Fruit fly (Drosophila melanogaster) whole organism, embryonic: Measurements from ENCODE around the gene Snx27.

Experiments used
- Atf-2 ChIP-seq: fragments of 200-800 bp; sonication (Bioruptor generic); optimal IDR thresholded peaks from 2 replicates; lab custom pipeline; 2016; ENCODE audit warnings: missing biosample characterization, missing genetic modification characterization
- Atf3 ChIP-seq: fragments of 200-800 bp; sonication (Bioruptor generic); optimal IDR thresholded peaks from 3 replicates; lab custom pipeline; 2016; ENCODE audit warnings: missing biosample characterization, missing genetic modification characterization
- Bteb2 ChIP-seq: fragments of 200-800 bp; sonication (Bioruptor generic); optimal IDR thresholded peaks from 2 replicates; lab custom pipeline; 2016; ENCODE audit warnings: missing biosample characterization, missing genetic modification characterization
- CG10462 ChIP-seq: fragments of 200-800 bp; sonication (Bioruptor generic); optimal IDR thresholded peaks from 2 replicates; lab custom pipeline; 2016; ENCODE audit warnings: missing biosample characterization, missing genetic modification characterization
- CG11093 ChIP-seq: fragments of 200-800 bp; sonication (Bioruptor generic); IDR thresholded peaks from 3 replicates; pipeline ENCODE4 v1.3.6; 2022; ENCODE audit warnings: missing biosample characterization, missing genetic modification characterization
- CG11456 ChIP-seq: fragments of 200-800 bp; sonication (Bioruptor generic); IDR thresholded peaks from 3 replicates; pipeline ENCODE4 v1.3.6; 2022; ENCODE audit warnings: missing biosample characterization, missing genetic modification characterization
- CG12299 ChIP-seq: fragments of 200-800 bp; sonication (Bioruptor generic); optimal IDR thresholded peaks from 2 replicates; lab custom pipeline; 2018; ENCODE audit warnings: missing biosample characterization, mild to moderate bottlenecking, missing genetic modification characterization
- CG15269 ChIP-seq: fragments of 200-800 bp; sonication (Bioruptor generic); optimal IDR thresholded peaks from 2 replicates; lab custom pipeline; 2018; ENCODE audit warnings: missing biosample characterization, mild to moderate bottlenecking, missing genetic modification characterization, moderate library complexity
- CG17186 ChIP-seq: fragments of 200-800 bp; sonication (Bioruptor generic); optimal IDR thresholded peaks from 3 replicates; lab custom pipeline; 2017; ENCODE audit warnings: missing biosample characterization, missing genetic modification reagents, missing genetic modification characterization
- CG2199 ChIP-seq: fragments of 200-800 bp; sonication (Bioruptor generic); IDR thresholded peaks from 3 replicates; pipeline ENCODE4 v1.3.6; 2022; ENCODE audit warnings: missing biosample characterization, missing genetic modification characterization
- CG31441 ChIP-seq: fragments of 200-800 bp; sonication (Bioruptor generic); IDR thresholded peaks from 2 replicates; pipeline ENCODE4 v1.3.6; 2022; ENCODE audit warnings: missing biosample characterization, missing genetic modification characterization
- CG32532 ChIP-seq: fragments of 200-800 bp; sonication (Bioruptor generic); IDR thresholded peaks from 2 replicates; pipeline ENCODE4 v1.3.6; 2022; ENCODE audit warnings: missing biosample characterization, missing genetic modification characterization
- CG3726 ChIP-seq: fragments of 200-800 bp; sonication (Bioruptor generic); IDR thresholded peaks from 3 replicates; pipeline ENCODE4, ENCODE4 v1.3.6; 2022; ENCODE audit warnings: missing biosample characterization, missing genetic modification characterization
- CG3847 ChIP-seq: fragments of 200-800 bp; sonication (Bioruptor generic); IDR thresholded peaks from 2 replicates; pipeline ENCODE4 v1.3.6; 2022; ENCODE audit warnings: missing biosample characterization, missing genetic modification characterization
- CG42726 ChIP-seq: fragments of 200-800 bp; sonication (Bioruptor generic); IDR thresholded peaks from 2 replicates; pipeline ENCODE4 v1.3.6; 2022; ENCODE audit warnings: missing biosample characterization, missing genetic modification characterization; ENCODE audit not compliant: partially characterized antibody
- CG4424 ChIP-seq: fragments of 200-800 bp; sonication (Bioruptor generic); optimal IDR thresholded peaks from 3 replicates; lab custom pipeline; 2016; ENCODE audit warnings: missing biosample characterization, missing genetic modification characterization
- CG4707 ChIP-seq: fragments of 200-800 bp; sonication (Bioruptor generic); optimal IDR thresholded peaks from 2 replicates; lab custom pipeline; 2018; ENCODE audit warnings: missing biosample characterization, mild to moderate bottlenecking, missing genetic modification characterization, moderate library complexity
- CG6689 ChIP-seq: fragments of 200-800 bp; sonication (Bioruptor generic); IDR thresholded peaks from 2 replicates; pipeline ENCODE4 v1.3.6; 2022; ENCODE audit warnings: missing biosample characterization, missing genetic modification characterization
- CG7928 ChIP-seq: fragments of 200-800 bp; sonication (Bioruptor generic); optimal IDR thresholded peaks from 2 replicates; lab custom pipeline; 2017; ENCODE audit warnings: missing biosample characterization, mild to moderate bottlenecking, missing genetic modification characterization
- CG8089 ChIP-seq: fragments of 200-800 bp; sonication (Bioruptor generic); optimal IDR thresholded peaks from 3 replicates; lab custom pipeline; 2016; ENCODE audit warnings: missing biosample characterization, missing genetic modification characterization
- CG9727 ChIP-seq: fragments of 200-800 bp; sonication (Bioruptor generic); optimal IDR thresholded peaks from 3 replicates; lab custom pipeline; 2017; ENCODE audit warnings: missing biosample characterization, mild to moderate bottlenecking, missing genetic modification characterization
- CrebB ChIP-seq: fragments of 200-800 bp; sonication (Bioruptor generic); optimal IDR thresholded peaks from 3 replicates; lab custom pipeline; 2018; ENCODE audit warnings: missing biosample characterization, mild to moderate bottlenecking, missing genetic modification characterization
- Doc3 ChIP-seq: fragments of 200-800 bp; sonication (Bioruptor generic); IDR thresholded peaks from 3 replicates; pipeline ENCODE4 v1.3.6; 2022; ENCODE audit warnings: missing biosample characterization, missing genetic modification characterization; ENCODE audit not compliant: partially characterized antibody
- HLHmδ ChIP-seq: fragments of 200-800 bp; sonication (Bioruptor generic); optimal IDR thresholded peaks from 2 replicates; lab custom pipeline; 2018; ENCODE audit warnings: missing biosample characterization, mild to moderate bottlenecking, missing genetic modification characterization, moderate library complexity
- Nf-YB ChIP-seq: fragments of 200-800 bp; sonication (Bioruptor generic); optimal IDR thresholded peaks from 3 replicates; lab custom pipeline; 2019; ENCODE audit warnings: missing biosample characterization, mild to moderate bottlenecking, missing genetic modification characterization, moderate library complexity
- Scr ChIP-seq: fragments of 200-800 bp; sonication (Bioruptor generic); IDR thresholded peaks from 2 replicates; pipeline ENCODE4 v1.3.6; 2022; ENCODE audit warnings: missing biosample characterization, missing genetic modification characterization; ENCODE audit not compliant: partially characterized antibody
- Six4 ChIP-seq: fragments of 200-800 bp; sonication (Bioruptor generic); optimal IDR thresholded peaks from 2 replicates; lab custom pipeline; 2016; ENCODE audit warnings: missing biosample characterization, missing genetic modification characterization
- Trl ChIP-seq, 3 experiments: fragments of >200 bp in 2 of 3; fragments of 200-800 bp in 1 of 3; sonication (Bioruptor generic) in 1 of 3; optimal IDR thresholded peaks; 2 replicates in 1 of 3; 3 replicates in 2 of 3; lab custom pipeline; 2016 to 2017; ENCODE audit warnings: missing biosample characterization in 1 of 3, missing genetic modification characterization in 1 of 3
- YL-1 ChIP-seq: fragments of 200-800 bp; sonication (Bioruptor generic); optimal IDR thresholded peaks from 3 replicates; lab custom pipeline; 2017; ENCODE audit warnings: missing biosample characterization, mild to moderate bottlenecking, missing genetic modification characterization
- ara ChIP-seq: fragments of 200-800 bp; sonication (Bioruptor generic); IDR thresholded peaks from 2 replicates; pipeline ENCODE4 v1.3.6; 2022; ENCODE audit warnings: missing biosample characterization, missing genetic modification characterization
- az2 ChIP-seq: fragments of 200-800 bp; sonication (Bioruptor generic); optimal IDR thresholded peaks from 3 replicates; lab custom pipeline; 2016; ENCODE audit warnings: missing biosample characterization, missing genetic modification characterization
- cas ChIP-seq: fragments of 200-800 bp; sonication (Bioruptor generic); IDR thresholded peaks from 2 replicates; pipeline ENCODE4 v1.3.6; 2022; ENCODE audit warnings: missing biosample characterization, missing genetic modification characterization
- chm ChIP-seq: fragments of 200-800 bp; sonication (Bioruptor generic); IDR thresholded peaks from 2 replicates; pipeline ENCODE4 v1.3.6; 2022; ENCODE audit warnings: missing biosample characterization, missing genetic modification characterization
- dm ChIP-seq: fragments of 200-800 bp; sonication (Bioruptor generic); optimal IDR thresholded peaks from 3 replicates; lab custom pipeline; 2016; ENCODE audit warnings: missing biosample characterization, missing genetic modification characterization
- dpn ChIP-seq, 2 experiments: fragments of 200-800 bp; sonication (Bioruptor generic); optimal IDR thresholded peaks; 3 replicates each; lab custom pipeline; 2016; ENCODE audit warnings: missing biosample characterization in 2 of 2, missing genetic modification characterization in 2 of 2
- exex ChIP-seq: fragments of 200-800 bp; sonication (Bioruptor generic); optimal IDR thresholded peaks from 4 replicates; lab custom pipeline; 2018; ENCODE audit warnings: missing biosample characterization, mild to moderate bottlenecking, missing genetic modification characterization, moderate library complexity
- hbn ChIP-seq: fragments of 200-800 bp; sonication (Bioruptor generic); IDR thresholded peaks from 2 replicates; pipeline ENCODE4 v1.3.6; 2022; ENCODE audit warnings: missing biosample characterization, missing genetic modification characterization; ENCODE audit not compliant: partially characterized antibody
- insv ChIP-seq, 2 experiments: fragments of 200-800 bp; sonication (Bioruptor generic); optimal IDR thresholded peaks; 3 replicates each; lab custom pipeline; 2016 to 2018; ENCODE audit warnings: missing biosample characterization in 2 of 2, missing genetic modification characterization in 2 of 2
- knrl ChIP-seq: fragments of 200-800 bp; sonication (Bioruptor generic); IDR thresholded peaks from 3 replicates; pipeline ENCODE4 v1.3.6; 2022; ENCODE audit warnings: missing biosample characterization, missing genetic modification characterization; ENCODE audit not compliant: partially characterized antibody
- lilli ChIP-seq: fragments of 200-800 bp; sonication (Bioruptor generic); optimal IDR thresholded peaks from 3 replicates; lab custom pipeline; 2016; ENCODE audit warnings: missing biosample characterization, missing genetic modification characterization
- luna ChIP-seq: fragments of 200-800 bp; sonication (Bioruptor generic); optimal IDR thresholded peaks from 2 replicates; lab custom pipeline; 2016; ENCODE audit warnings: missing biosample characterization, missing genetic modification characterization
- nerfin-2 ChIP-seq: fragments of 200-800 bp; sonication (Bioruptor generic); IDR thresholded peaks from 2 replicates; pipeline ENCODE4 v1.3.6; 2022; ENCODE audit warnings: missing biosample characterization, missing genetic modification characterization; ENCODE audit not compliant: partially characterized antibody
- pho ChIP-seq: fragments of 200-800 bp; sonication (Bioruptor generic); optimal IDR thresholded peaks from 2 replicates; lab custom pipeline; 2016; ENCODE audit warnings: missing biosample characterization, missing genetic modification characterization
- ranshi ChIP-seq: fragments of 200-800 bp; sonication (Bioruptor generic); IDR thresholded peaks from 2 replicates; pipeline ENCODE4 v1.3.6; 2022; ENCODE audit warnings: missing biosample characterization, missing genetic modification characterization
- salm ChIP-seq: fragments of 200-800 bp; sonication (Bioruptor generic); optimal IDR thresholded peaks from 2 replicates; lab custom pipeline; 2018; ENCODE audit warnings: missing biosample characterization, mild to moderate bottlenecking, missing genetic modification characterization
- ssp ChIP-seq: fragments of 200-800 bp; sonication (Bioruptor generic); IDR thresholded peaks from 2 replicates; pipeline ENCODE4 v1.3.6; 2022; ENCODE audit warnings: missing biosample characterization, missing genetic modification characterization
- trem ChIP-seq: fragments of 200-800 bp; optimal IDR thresholded peaks from 3 replicates; lab custom pipeline; 2019; ENCODE audit warnings: missing biosample characterization, mild to moderate bottlenecking, missing genetic modification characterization, moderate library complexity

The Snx27 gene

DNA sequence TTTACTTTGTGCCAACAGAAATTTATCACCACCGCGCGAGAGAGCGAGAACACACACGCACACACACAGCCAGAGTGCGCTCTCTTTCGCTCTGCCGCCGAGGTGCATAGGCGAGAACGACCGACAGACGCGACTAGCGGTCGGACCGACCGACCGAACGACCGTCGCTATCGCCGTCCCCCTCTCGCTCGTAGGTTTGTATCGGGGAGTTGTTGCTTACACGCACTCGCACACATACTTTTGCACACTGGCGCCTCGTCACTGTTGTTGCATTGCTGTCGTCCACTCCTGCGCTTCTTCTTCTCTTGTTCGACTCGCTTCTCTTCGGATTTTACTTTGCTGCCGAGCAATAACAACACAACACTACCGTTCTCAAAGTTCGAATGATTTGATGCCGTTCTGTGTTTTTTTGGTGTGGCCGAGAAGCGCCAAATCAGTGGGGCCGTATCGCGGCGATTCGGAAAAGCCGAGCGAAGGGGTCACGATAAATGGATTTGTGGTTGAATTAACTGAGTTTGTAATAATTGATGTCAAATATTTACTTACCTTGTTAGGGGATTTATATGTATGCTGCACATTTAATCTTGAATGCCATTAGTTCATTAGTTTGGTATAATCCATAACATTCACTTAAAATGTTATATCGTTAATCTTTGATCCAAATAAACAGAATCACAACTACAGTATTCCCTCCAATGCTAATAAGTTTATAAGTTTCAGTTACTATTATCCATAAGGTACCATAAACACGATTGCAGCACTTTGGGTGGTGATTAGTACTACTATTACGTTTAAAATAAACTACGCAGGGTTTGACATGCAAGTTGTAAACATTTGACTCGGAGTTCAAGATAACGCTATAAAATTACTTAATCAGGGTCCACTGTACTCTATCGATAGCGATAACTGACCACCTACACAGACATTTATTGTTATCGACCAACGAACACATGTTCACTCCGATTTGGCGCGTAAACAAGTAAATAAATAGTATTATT, 9.3 kb upstream of the Snx27 start, which contains the start of the genes IntS6 and Rtel1 (continued):
- TF ChIP-seq exex = peak; percentile 73
- TF ChIP-seq pho (GFP tag; lab: Kevin White, UChicago) = peak; percentile 89
- TF ChIP-seq knrl (GFP tag; lab: Robert Waterston, UW) = no peak; the same call in 2 of the 3 replicates
- TF ChIP-seq Atf-2 = peak; percentile 85
- peak; percentile 76 for TF ChIP-seq CG17186 (GFP tag; lab: Kevin White, UChicago)
- TF ChIP-seq Bteb2 (GFP tag; lab: Kevin White, UChicago) = peak; percentile 86
- no peak for TF ChIP-seq Doc3 (GFP tag; lab: Robert Waterston, UW)
- TF ChIP-seq Trl (optimal IDR thresholded peaks at IDR 0.05; lab: Kevin White, UChicago) = peak; percentile 49 to 79
- peak; percentile 92 for TF ChIP-seq Trl (GFP tag; optimal IDR thresholded peaks at IDR 0.05; lab: Kevin White, UChicago)
- TF ChIP-seq HLHmδ (GFP tag; lab: Kevin White, UChicago) = peak; percentile 39
- peak; percentile 84 for TF ChIP-seq dm (GFP tag; lab: Kevin White, UChicago)
- TF ChIP-seq CG31441 (GFP tag; lab: Robert Waterston, UW) = peak; percentile 87
- peak; percentile 89 for TF ChIP-seq CG3847 (GFP tag; lab: Robert Waterston, UW)
- TF ChIP-seq Six4 (GFP tag; lab: Kevin White, UChicago) = peak; percentile 80
- TF ChIP-seq hbn (GFP tag; lab: Robert Waterston, UW) = no peak
- peak; percentile 84 for TF ChIP-seq CG9727 (GFP tag; lab: Kevin White, UChicago)
- TF ChIP-seq CG11093 (GFP tag; lab: Robert Waterston, UW) = peak; percentile 89
- peak; percentile 85 for TF ChIP-seq CG3726 (GFP tag; lab: Robert Waterston, UW)
- no peak for TF ChIP-seq nerfin-2 (GFP tag; lab: Robert Waterston, UW)
- TF ChIP-seq Atf3 (GFP tag; lab: Kevin White, UChicago) = peak; percentile 86
- TF ChIP-seq trem (tag; lab: Kevin White, UChicago) = peak; percentile 62
- TF ChIP-seq luna (GFP tag; lab: Kevin White, UChicago) = peak; percentile 71
- 0 out of 3 replicates have a peak, but pooled peaks have one; percentile 27 for TF ChIP-seq CG2199 (GFP tag; lab: Robert Waterston, UW)
- peak in 1 of 2 experiments; percentile 55 for TF ChIP-seq insv (GFP tag; optimal IDR thresholded peaks at IDR 0.05; lab: Kevin White, UChicago)
- peak; percentile 69 for TF ChIP-seq salm (tag; lab: Kevin White, UChicago)
- TF ChIP-seq ssp (GFP tag; lab: Robert Waterston, UW) = peak; percentile 78
- TF ChIP-seq dpn (GFP tag; optimal IDR thresholded peaks at IDR 0.05; lab: Kevin White, UChicago) = peak; percentile 91 to 92
- peak; percentile 90 for TF ChIP-seq ranshi (GFP tag; lab: Robert Waterston, UW)
- TF ChIP-seq CG12299 (tag; lab: Kevin White, UChicago) = peak; percentile 91
- peak; percentile 90 for TF ChIP-seq CG6689
- TF ChIP-seq CG4424 (GFP tag; lab: Kevin White, UChicago) = peak; percentile 90
- TF ChIP-seq Scr (GFP tag; lab: Robert Waterston, UW) = no peak; the same call in 1 of the 2 replicates
- peak; percentile 67 for TF ChIP-seq CG10462 (GFP tag; lab: Kevin White, UChicago)
- peak; percentile 52 for TF ChIP-seq YL-1 (GFP tag; lab: Kevin White, UChicago)
- TF ChIP-seq CG8089 (GFP tag; lab: Kevin White, UChicago) = peak; percentile 86
- TF ChIP-seq CG11456 = peak; percentile 88
- peak; percentile 87 for TF ChIP-seq az2 (GFP tag; lab: Kevin White, UChicago)
- TF ChIP-seq lilli = peak; percentile 96
- peak; percentile 72 for TF ChIP-seq ara (GFP tag; lab: Robert Waterston, UW)
- peak; percentile 66; the same call in 1 of the 2 replicates for TF ChIP-seq cas (GFP tag; lab: Robert Waterston, UW)
- TF ChIP-seq CG32532 (GFP tag; lab: Robert Waterston, UW) = peak; percentile 93
- peak; percentile 81 for TF ChIP-seq CG4707
- peak; percentile 66 for TF ChIP-seq Nf-YB (GFP tag; lab: Kevin White, UChicago)
- TF ChIP-seq CG7928 = peak; percentile 35
- TF ChIP-seq CrebB (tag; lab: Kevin White, UChicago) = peak; percentile 84
- TF ChIP-seq CG42726 (GFP tag; lab: Robert Waterston, UW) = peak; percentile 63; the same call in 1 of the 2 replicates
- peak; percentile 93 for TF ChIP-seq CG15269
- peak; percentile 73 for TF ChIP-seq chm (GFP tag; lab: Robert Waterston, UW)
